Fruit fly (Drosophila melanogaster) whole organism, wandering third instar larva: ENCODE data around the gene NfI.
A peak's percentile ranks its signal among the peaks of the same experiment; 100 is the strongest.

Experiments used
- CrebA ChIP-seq: fragments of 200-800 bp; sonication (Bioruptor generic); optimal IDR thresholded peaks from 2 replicates; lab custom pipeline; 2016; ENCODE audit warnings: missing biosample characterization, mild to moderate bottlenecking, missing genetic modification characterization, borderline replicate concordance
- Dfd ChIP-seq: fragments of >200 bp; optimal IDR thresholded peaks from 2 replicates; lab custom pipeline; 2017; ENCODE audit warnings: missing biosample characterization, missing genetic modification characterization
- Hnf4 ChIP-seq: fragments of 200-800 bp; sonication (Bioruptor generic); optimal IDR thresholded peaks from 2 replicates; lab custom pipeline; 2016; ENCODE audit warnings: missing biosample characterization, mild to moderate bottlenecking, missing genetic modification characterization
- OdsH ChIP-seq: fragments of 200-800 bp; sonication (Bioruptor generic); optimal IDR thresholded peaks from 2 replicates; lab custom pipeline; 2016; ENCODE audit warnings: missing biosample characterization, mild to moderate bottlenecking, missing genetic modification characterization
- dmrt93B ChIP-seq: fragments of 200-800 bp; sonication (Bioruptor generic); optimal IDR thresholded peaks from 2 replicates; lab custom pipeline; 2018; ENCODE audit warnings: missing biosample characterization, mild to moderate bottlenecking, missing genetic modification characterization
- lola ChIP-seq: fragments of >200 bp; optimal IDR thresholded peaks from 2 replicates; lab custom pipeline; 2017; ENCODE audit warnings: missing biosample characterization, missing genetic modification characterization
- psq ChIP-seq: fragments of 200-800 bp; sonication (Bioruptor generic); optimal IDR thresholded peaks from 3 replicates; lab custom pipeline; 2017; ENCODE audit warnings: missing biosample characterization, mild to moderate bottlenecking, missing genetic modification characterization, moderate library complexity
- sv ChIP-seq: fragments of 200-800 bp; sonication (Bioruptor generic); optimal IDR thresholded peaks from 3 replicates; lab custom pipeline; 2016; ENCODE audit warnings: missing biosample characterization, missing genetic modification characterization
- usp ChIP-seq: fragments of >200 bp; optimal IDR thresholded peaks from 2 replicates; lab custom pipeline; 2017; ENCODE audit warnings: missing biosample characterization, missing genetic modification characterization
- woc ChIP-seq: sonication (Bioruptor generic); optimal IDR thresholded peaks from 2 replicates; lab custom pipeline; 2016; ENCODE audit warnings: missing biosample characterization, mild to moderate bottlenecking, missing genetic modification characterization

dm6 chr4:307931-308330, 31.8 kb upstream of the NfI start, which contains the start of gene Rad23:
- peak; percentile 19 for TF ChIP-seq Hnf4 (GFP tag; lab: Kevin White, UChicago)
- peak; percentile 83 for TF ChIP-seq woc (GFP tag; lab: Kevin White, UChicago)
- TF ChIP-seq sv (GFP tag; lab: Kevin White, UChicago) = no peak
- no peak for TF ChIP-seq usp (GFP tag; lab: Kevin White, UChicago)
- no peak for TF ChIP-seq Dfd (GFP tag; lab: Kevin White, UChicago)
- TF ChIP-seq OdsH (GFP tag; lab: Kevin White, UChicago) = no peak
- TF ChIP-seq lola (GFP tag; lab: Kevin White, UChicago) = no peak
- TF ChIP-seq CrebA (GFP tag; lab: Kevin White, UChicago) = peak; percentile 7
- TF ChIP-seq dmrt93B (GFP tag; lab: Kevin White, UChicago) = no peak
- no peak for TF ChIP-seq psq (GFP tag; lab: Kevin White, UChicago)
